Fruit fly (Drosophila melanogaster) whole organism, prepupa: Measurements from ENCODE around the gene Gr39a.

ENCODE experiments used
- CG8632 ChIP-seq: fragments of 200-800 bp; sonication (Bioruptor generic); optimal IDR thresholded peaks from 3 replicates; lab custom pipeline; 2016; ENCODE audit warnings: missing biosample characterization, missing genetic modification characterization
- Eip75B ChIP-seq: fragments of 200-800 bp; sonication (Bioruptor generic); optimal IDR thresholded peaks from 3 replicates; lab custom pipeline; 2016; ENCODE audit warnings: missing biosample characterization, missing genetic modification characterization
- Hr39 ChIP-seq: fragments of 200-800 bp; sonication (Bioruptor generic); optimal IDR thresholded peaks from 2 replicates; lab custom pipeline; 2016; ENCODE audit warnings: missing biosample characterization, missing genetic modification characterization
- OdsH ChIP-seq: fragments of 200-800 bp; sonication (Bioruptor generic); optimal IDR thresholded peaks from 3 replicates; lab custom pipeline; 2016; ENCODE audit warnings: missing biosample characterization, missing genetic modification characterization
- Sox15 ChIP-seq: fragments of 200-800 bp; sonication (Bioruptor generic); optimal IDR thresholded peaks from 3 replicates; lab custom pipeline; 2016; ENCODE audit warnings: missing biosample characterization, missing genetic modification characterization
- ss ChIP-seq, 2 experiments: fragments of 200-800 bp; sonication (Bioruptor generic); optimal IDR thresholded peaks; 2 replicates in 1 of 2; 3 replicates in 1 of 2; lab custom pipeline; 2017 to 2018; ENCODE audit warnings: mild to moderate bottlenecking in 2 of 2, missing biosample characterization in 2 of 2, missing genetic modification characterization in 2 of 2, moderate library complexity in 1 of 2

Gene Gr39a

dm6 chr2L:21344203-21344753 is 53.7 kb downstream of the Gr39a start, which contains the start of gene Tsp39D (continued):
- TF ChIP-seq ss (GFP tag; optimal IDR thresholded peaks at IDR 0.05; lab: Kevin White, UChicago) = no peak
- no peak for TF ChIP-seq OdsH (GFP tag; lab: Kevin White, UChicago)
- no peak for TF ChIP-seq Sox15
- no peak for TF ChIP-seq Eip75B (GFP tag; lab: Kevin White, UChicago)
- no peak for TF ChIP-seq Hr39 (GFP tag; lab: Kevin White, UChicago)
- no peak for TF ChIP-seq CG8632
